Fruit fly (Drosophila melanogaster) whole organism, embryonic: ENCODE results near the gene Pak.
A peak's percentile ranks its signal among the peaks of the same experiment; 100 is the strongest.

ENCODE experiments used
- Ada2b ChIP-seq: fragments of 200-800 bp; sonication (Bioruptor generic); IDR thresholded peaks from 2 replicates; pipeline ENCODE4 v1.3.6; 2022; ENCODE audit warnings: missing biosample characterization, missing genetic modification characterization
- Adf1 ChIP-seq: fragments of 200-800 bp; sonication (Bioruptor generic); IDR thresholded peaks from 2 replicates; pipeline ENCODE4 v1.3.6; 2022; ENCODE audit warnings: missing biosample characterization, missing genetic modification characterization
- Asciz ChIP-seq: fragments of 200-800 bp; sonication (Bioruptor generic); optimal IDR thresholded peaks from 2 replicates; lab custom pipeline; 2017; ENCODE audit warnings: missing biosample characterization, mild to moderate bottlenecking, missing genetic modification characterization, missing genetic modification reagents
- Bgb ChIP-seq: fragments of 200-800 bp; sonication (Bioruptor generic); IDR thresholded peaks from 2 replicates; pipeline ENCODE4 v1.3.6; 2022; ENCODE audit warnings: missing biosample characterization, missing genetic modification characterization; ENCODE audit not compliant: partially characterized antibody
- CG1233 ChIP-seq: fragments of 200-800 bp; sonication (Bioruptor generic); optimal IDR thresholded peaks from 4 replicates; lab custom pipeline; 2018; ENCODE audit warnings: missing biosample characterization, mild to moderate bottlenecking, missing genetic modification characterization
- CG12391 ChIP-seq: fragments of 200-800 bp; sonication (Bioruptor generic); optimal IDR thresholded peaks from 3 replicates; lab custom pipeline; 2018; ENCODE audit warnings: missing biosample characterization, mild to moderate bottlenecking, missing genetic modification characterization, moderate library complexity
- CG14710 ChIP-seq: fragments of 200-800 bp; sonication (Bioruptor generic); optimal IDR thresholded peaks from 3 replicates; lab custom pipeline; 2019; ENCODE audit warnings: missing biosample characterization, mild to moderate bottlenecking, missing genetic modification characterization, moderate library complexity
- CG14965 ChIP-seq: fragments of 200-800 bp; sonication (Bioruptor generic); optimal IDR thresholded peaks from 2 replicates; lab custom pipeline; 2016; ENCODE audit warnings: missing biosample characterization, missing genetic modification characterization, borderline replicate concordance
- CG16863 ChIP-seq: fragments of 200-800 bp; sonication (Bioruptor generic); optimal IDR thresholded peaks from 3 replicates; lab custom pipeline; 2016; ENCODE audit warnings: missing biosample characterization, missing genetic modification characterization
- CG17912 ChIP-seq: fragments of 200-800 bp; sonication (Bioruptor generic); optimal IDR thresholded peaks from 2 replicates; lab custom pipeline; 2018; ENCODE audit warnings: missing biosample characterization, mild to moderate bottlenecking, missing genetic modification characterization
- CG2875 ChIP-seq: fragments of 200-800 bp; sonication (Bioruptor generic); optimal IDR thresholded peaks from 2 replicates; lab custom pipeline; 2017; ENCODE audit warnings: missing biosample characterization, mild to moderate bottlenecking, missing genetic modification characterization, missing genetic modification reagents
- CG3281 ChIP-seq: fragments of 200-800 bp; sonication (Bioruptor generic); optimal IDR thresholded peaks from 3 replicates; lab custom pipeline; 2017; ENCODE audit warnings: missing biosample characterization, mild to moderate bottlenecking, missing genetic modification characterization
- CG34376 ChIP-seq: fragments of 200-800 bp; sonication (Bioruptor generic); optimal IDR thresholded peaks from 2 replicates; lab custom pipeline; 2018; ENCODE audit warnings: missing biosample characterization, mild to moderate bottlenecking, missing genetic modification characterization
- CG7556 ChIP-seq: fragments of 200-800 bp; sonication (Bioruptor generic); optimal IDR thresholded peaks from 2 replicates; lab custom pipeline; 2017; ENCODE audit warnings: missing biosample characterization, mild to moderate bottlenecking, missing genetic modification characterization
- CG8281 ChIP-seq: fragments of 200-800 bp; sonication (Bioruptor generic); optimal IDR thresholded peaks from 2 replicates; lab custom pipeline; 2018; ENCODE audit warnings: missing biosample characterization, mild to moderate bottlenecking, missing genetic modification characterization, moderate library complexity
- CG9727 ChIP-seq: fragments of 200-800 bp; sonication (Bioruptor generic); optimal IDR thresholded peaks from 3 replicates; lab custom pipeline; 2017; ENCODE audit warnings: missing biosample characterization, mild to moderate bottlenecking, missing genetic modification characterization
- CoRest ChIP-seq: fragments of 200-800 bp; sonication (Bioruptor generic); optimal IDR thresholded peaks from 3 replicates; lab custom pipeline; 2018; ENCODE audit warnings: missing biosample characterization, mild to moderate bottlenecking, missing genetic modification characterization, moderate library complexity
- D19B ChIP-seq: fragments of 200-800 bp; sonication (Bioruptor generic); optimal IDR thresholded peaks from 2 replicates; lab custom pipeline; 2017; ENCODE audit warnings: missing biosample characterization, mild to moderate bottlenecking, missing genetic modification characterization
- Dp ChIP-seq: fragments of 200-800 bp; sonication (Bioruptor generic); optimal IDR thresholded peaks from 2 replicates; lab custom pipeline; 2018; ENCODE audit warnings: missing biosample characterization, mild to moderate bottlenecking, missing genetic modification characterization, moderate library complexity
- HHEX ChIP-seq: fragments of 200-800 bp; sonication (Bioruptor generic); optimal IDR thresholded peaks from 3 replicates; lab custom pipeline; 2017; ENCODE audit warnings: missing biosample characterization, mild to moderate bottlenecking, missing genetic modification characterization, missing genetic modification reagents
- HmgD ChIP-seq: fragments of 200-800 bp; sonication (Bioruptor generic); optimal IDR thresholded peaks from 3 replicates; lab custom pipeline; 2016; ENCODE audit warnings: missing biosample characterization, missing genetic modification characterization
- Hr51 ChIP-seq, 2 experiments: fragments of 200-800 bp; sonication (Bioruptor generic); optimal IDR thresholded peaks; 2 replicates in 1 of 2; 3 replicates in 1 of 2; lab custom pipeline; 2016 to 2018; ENCODE audit warnings: missing biosample characterization in 2 of 2, missing genetic modification characterization in 2 of 2, mild to moderate bottlenecking in 1 of 2, moderate library complexity in 1 of 2
- NC2α ChIP-seq: fragments of 200-800 bp; sonication (Bioruptor generic); optimal IDR thresholded peaks from 2 replicates; lab custom pipeline; 2016; ENCODE audit warnings: missing biosample characterization, missing genetic modification characterization
- Nf-YB ChIP-seq: fragments of 200-800 bp; sonication (Bioruptor generic); optimal IDR thresholded peaks from 3 replicates; lab custom pipeline; 2019; ENCODE audit warnings: missing biosample characterization, mild to moderate bottlenecking, missing genetic modification characterization, moderate library complexity
- Oli ChIP-seq: fragments of 200-800 bp; sonication (Bioruptor generic); optimal IDR thresholded peaks from 2 replicates; lab custom pipeline; 2018; ENCODE audit warnings: missing biosample characterization, mild to moderate bottlenecking, missing genetic modification characterization, moderate library complexity
- Ravus ChIP-seq: fragments of 200-800 bp; sonication (Bioruptor generic); IDR thresholded peaks from 2 replicates; pipeline ENCODE4 v1.3.6; 2022; ENCODE audit warnings: missing biosample characterization, missing genetic modification characterization
- Side ChIP-seq: fragments of 200-800 bp; sonication (Bioruptor generic); optimal IDR thresholded peaks from 2 replicates; lab custom pipeline; 2016; ENCODE audit warnings: missing biosample characterization, missing genetic modification characterization
- Trl ChIP-seq, 3 experiments: fragments of >200 bp in 2 of 3; fragments of 200-800 bp in 1 of 3; sonication (Bioruptor generic) in 1 of 3; optimal IDR thresholded peaks; 2 replicates in 1 of 3; 3 replicates in 2 of 3; lab custom pipeline; 2016 to 2017; ENCODE audit warnings: missing biosample characterization in 1 of 3, missing genetic modification characterization in 1 of 3
- ash1 ChIP-seq: fragments of 200-800 bp; sonication (Bioruptor generic); optimal IDR thresholded peaks from 2 replicates; lab custom pipeline; 2018; ENCODE audit warnings: missing biosample characterization, mild to moderate bottlenecking, missing genetic modification characterization
- ato ChIP-seq: fragments of 200-800 bp; sonication (Bioruptor generic); IDR thresholded peaks from 2 replicates; pipeline ENCODE4 v1.3.6; 2022; ENCODE audit warnings: missing biosample characterization, missing genetic modification characterization; ENCODE audit not compliant: partially characterized antibody
- cad ChIP-seq: fragments of >200 bp; optimal IDR thresholded peaks from 2 replicates; lab custom pipeline; 2017; ENCODE audit warnings: missing biosample characterization, missing genetic modification characterization
- croc ChIP-seq: fragments of 200-800 bp; sonication (Bioruptor generic); conservative IDR thresholded peaks from 3 replicates; pipeline ENCODE4 v1.3.6; 2022; ENCODE audit warnings: missing biosample characterization, missing genetic modification characterization
- dmrt11E ChIP-seq: fragments of 200-800 bp; sonication (Bioruptor generic); optimal IDR thresholded peaks from 3 replicates; lab custom pipeline; 2018; ENCODE audit warnings: missing biosample characterization, mild to moderate bottlenecking, missing genetic modification characterization, moderate library complexity
- dmrt99B ChIP-seq: fragments of 200-800 bp; sonication (Bioruptor generic); optimal IDR thresholded peaks from 2 replicates; lab custom pipeline; 2018; ENCODE audit warnings: missing biosample characterization, mild to moderate bottlenecking, missing genetic modification characterization, moderate library complexity
- gsb-n ChIP-seq: fragments of 200-800 bp; sonication (Bioruptor generic); optimal IDR thresholded peaks from 3 replicates; lab custom pipeline; 2018; ENCODE audit warnings: missing biosample characterization, mild to moderate bottlenecking, missing genetic modification characterization
- hth ChIP-seq: fragments of >200 bp; optimal IDR thresholded peaks from 2 replicates; lab custom pipeline; 2017; ENCODE audit warnings: inconsistent platforms
- lola ChIP-seq, 3 experiments: fragments of >200 bp in 2 of 3; fragments of 200-800 bp in 1 of 3; sonication (Bioruptor generic) in 1 of 3; optimal IDR thresholded peaks; 2 replicates each; lab custom pipeline; 2017 to 2019; ENCODE audit warnings: missing biosample characterization in 3 of 3, missing genetic modification characterization in 3 of 3, mild to moderate bottlenecking in 1 of 3, moderate library complexity in 1 of 3
- lov ChIP-seq, 2 experiments: fragments of 200-800 bp in 1 of 2; fragments of >200 bp in 1 of 2; sonication (Bioruptor generic) in 1 of 2; IDR thresholded peaks in 1 of 2; optimal IDR thresholded peaks in 1 of 2; 2 replicates in 1 of 2; 3 replicates in 1 of 2; pipeline versions ENCODE4 v1.3.6 to Lab custom; 2017 to 2022; ENCODE audit warnings: missing biosample characterization in 1 of 2, missing genetic modification characterization in 1 of 2
- nau ChIP-seq: fragments of 200-800 bp; sonication (Bioruptor generic); optimal IDR thresholded peaks from 3 replicates; lab custom pipeline; 2017; ENCODE audit warnings: missing biosample characterization, mild to moderate bottlenecking, missing genetic modification characterization, missing genetic modification reagents
- odd ChIP-seq: fragments of 200-800 bp; sonication (Bioruptor generic); optimal IDR thresholded peaks from 2 replicates; lab custom pipeline; 2017; ENCODE audit warnings: missing biosample characterization, mild to moderate bottlenecking, missing genetic modification characterization
- otp ChIP-seq: fragments of 200-800 bp; sonication (Bioruptor generic); IDR thresholded peaks from 3 replicates; pipeline ENCODE4, ENCODE4 v1.3.6; 2022; ENCODE audit warnings: missing biosample characterization, missing genetic modification characterization
- row ChIP-seq: fragments of 200-800 bp; sonication (Bioruptor generic); IDR thresholded peaks from 3 replicates; pipeline ENCODE4 v1.3.6; 2022; ENCODE audit warnings: missing biosample characterization, missing genetic modification characterization
- salm ChIP-seq: fragments of 200-800 bp; sonication (Bioruptor generic); optimal IDR thresholded peaks from 2 replicates; lab custom pipeline; 2018; ENCODE audit warnings: missing biosample characterization, mild to moderate bottlenecking, missing genetic modification characterization
- stc ChIP-seq: fragments of 200-800 bp; sonication (Bioruptor generic); IDR thresholded peaks from 2 replicates; pipeline ENCODE4 v1.3.6; 2022; ENCODE audit warnings: missing biosample characterization, missing genetic modification characterization
- tup ChIP-seq: fragments of 200-800 bp; sonication (Bioruptor generic); optimal IDR thresholded peaks from 2 replicates; lab custom pipeline; 2016; ENCODE audit warnings: missing biosample characterization, mild to moderate bottlenecking, missing genetic modification characterization, moderate library complexity
- vvl ChIP-seq: fragments of 200-800 bp; sonication (Bioruptor generic); IDR thresholded peaks from 2 replicates; pipeline ENCODE4 v1.3.6; 2022; ENCODE audit warnings: missing biosample characterization, missing genetic modification characterization
- z ChIP-seq: fragments of 200-800 bp; sonication (Bioruptor generic); IDR thresholded peaks from 3 replicates; pipeline ENCODE4 v1.3.6; 2022; ENCODE audit warnings: missing biosample characterization, missing genetic modification characterization

Pak gene

dm6 chr3R:6352893-6353623, 2.4 kb downstream of the Pak start (continued):
- peak; percentile 26 for TF ChIP-seq CG2875 (GFP tag; lab: Kevin White, UChicago)
- 0 out of 2 replicates have a peak, but pooled peaks have one; percentile 10 for TF ChIP-seq stc
- no peak for TF ChIP-seq ato (GFP tag; lab: Robert Waterston, UW)
- TF ChIP-seq HHEX (GFP tag; lab: Kevin White, UChicago): peak; percentile 20
- no peak for TF ChIP-seq ash1 (GFP tag; lab: Kevin White, UChicago)
- 0 out of 2 replicates have a peak, but pooled peaks have one; percentile 14 for TF ChIP-seq Bgb (GFP tag; lab: Robert Waterston, UW)
- TF ChIP-seq nau (GFP tag; lab: Kevin White, UChicago): peak; percentile 33
- peak; percentile 7 for TF ChIP-seq CG9727 (GFP tag; lab: Kevin White, UChicago)
- peak; percentile 95 for TF ChIP-seq z
- peak; percentile 21 for TF ChIP-seq CG7556
- TF ChIP-seq Ravus (GFP tag; lab: Robert Waterston, UW): no peak
- TF ChIP-seq odd (GFP tag; lab: Kevin White, UChicago): peak; percentile 3
- TF ChIP-seq lola (GFP tag; optimal IDR thresholded peaks at IDR 0.05; lab: Kevin White, UChicago): peak in 1 of 3 experiments; percentile 40
- no peak for TF ChIP-seq lov (optimal IDR thresholded peaks at IDR 0.05; lab: Kevin White, UChicago)
- TF ChIP-seq lov (GFP tag; IDR thresholded peaks at IDR 0.05; lab: Robert Waterston, UW): no peak
- no peak for TF ChIP-seq Side
- TF ChIP-seq dmrt99B (tag; lab: Kevin White, UChicago): peak; percentile 70
- TF ChIP-seq Hr51 (GFP tag; optimal IDR thresholded peaks at IDR 0.05; lab: Kevin White, UChicago): peak in 1 of 2 experiments; percentile 66
- no peak for TF ChIP-seq Ada2b
- peak; percentile 25 for TF ChIP-seq CG8281
- TF ChIP-seq CG14965 (GFP tag; lab: Kevin White, UChicago): no peak
- no peak for TF ChIP-seq CG17912 (GFP tag; lab: Kevin White, UChicago)
- peak; percentile 17 for TF ChIP-seq CG14710
- TF ChIP-seq Adf1: peak; percentile 83
- peak; percentile 28 for TF ChIP-seq CG3281
- no peak for TF ChIP-seq HmgD
- TF ChIP-seq Nf-YB (GFP tag; lab: Kevin White, UChicago): peak; percentile 10
- peak; percentile 44 for TF ChIP-seq row (GFP tag; lab: Robert Waterston, UW)
- no peak for TF ChIP-seq hth (lab: Kevin White, UChicago)
- TF ChIP-seq CG16863 (GFP tag; lab: Kevin White, UChicago): no peak
- TF ChIP-seq NC2α (GFP tag; lab: Kevin White, UChicago): no peak
- TF ChIP-seq cad (GFP tag; lab: Kevin White, UChicago): no peak
- peak in 1 of 2 experiments; percentile 37 for TF ChIP-seq Trl (optimal IDR thresholded peaks at IDR 0.05; lab: Kevin White, UChicago)
- no peak for TF ChIP-seq Trl (GFP tag; optimal IDR thresholded peaks at IDR 0.05; lab: Kevin White, UChicago)
- peak; percentile 69 for TF ChIP-seq Oli (tag; lab: Kevin White, UChicago)
- TF ChIP-seq CoRest (tag; lab: Kevin White, UChicago): peak; percentile 44
- TF ChIP-seq CG1233 (GFP tag; lab: Kevin White, UChicago): peak; percentile 29
- no peak for TF ChIP-seq CG34376
- TF ChIP-seq tup: no peak
- no peak for TF ChIP-seq Dp (GFP tag; lab: Kevin White, UChicago)
- TF ChIP-seq croc (GFP tag; lab: Robert Waterston, UW): no peak
- TF ChIP-seq salm (tag; lab: Kevin White, UChicago): peak; percentile 4
- TF ChIP-seq CG12391 (tag; lab: Kevin White, UChicago): peak; percentile 50
- 0 out of 3 replicates have a peak, but pooled peaks have one; percentile 9 for TF ChIP-seq otp (GFP tag; lab: Robert Waterston, UW)
- TF ChIP-seq gsb-n (tag; lab: Kevin White, UChicago): peak; percentile 28
- TF ChIP-seq dmrt11E (tag; lab: Kevin White, UChicago): peak; percentile 12
- TF ChIP-seq vvl (GFP tag; lab: Robert Waterston, UW): 0 out of 2 replicates have a peak, but pooled peaks have one; percentile 9
- no peak for TF ChIP-seq D19B (GFP tag; lab: Kevin White, UChicago)
- peak; percentile 33 for TF ChIP-seq Asciz (GFP tag; lab: Kevin White, UChicago)
